Fruit fly (Drosophila melanogaster) whole organism, prepupa: Measurements from ENCODE around the gene RhoU.

Experiments
- Blimp-1 ChIP-seq: fragments of 200-800 bp; sonication (Bioruptor generic); optimal IDR thresholded peaks from 3 replicates; lab custom pipeline; 2017; ENCODE audit warnings: missing biosample characterization, missing genetic modification characterization, mild to moderate bottlenecking, moderate library complexity, missing genetic modification reagents
- CG10631 ChIP-seq: fragments of 200-800 bp; sonication (Bioruptor generic); optimal IDR thresholded peaks from 2 replicates; lab custom pipeline; 2016; ENCODE audit warnings: missing biosample characterization, missing genetic modification characterization
- CG11762 ChIP-seq: fragments of 200-800 bp; sonication (Bioruptor generic); optimal IDR thresholded peaks from 3 replicates; lab custom pipeline; 2016; ENCODE audit warnings: missing biosample characterization, missing genetic modification characterization; ENCODE audit not compliant: insufficient read depth
- CG11902 ChIP-seq: fragments of 200-800 bp; sonication (Bioruptor generic); optimal IDR thresholded peaks from 3 replicates; lab custom pipeline; 2016; ENCODE audit warnings: missing biosample characterization, missing genetic modification characterization
- CG15336 ChIP-seq: fragments of 200-800 bp; sonication (Bioruptor generic); IDR thresholded peaks from 2 replicates; pipeline ENCODE4 v1.3.6; 2022; ENCODE audit warnings: missing biosample characterization, missing genetic modification characterization
- CG1621 ChIP-seq: fragments of 200-800 bp; sonication (Bioruptor generic); optimal IDR thresholded peaks from 3 replicates; lab custom pipeline; 2018; ENCODE audit warnings: missing biosample characterization, mild to moderate bottlenecking, missing genetic modification characterization
- CG16779 ChIP-seq: fragments of 200-800 bp; sonication (Bioruptor generic); optimal IDR thresholded peaks from 3 replicates; lab custom pipeline; 2017; ENCODE audit warnings: missing biosample characterization, mild to moderate bottlenecking, missing genetic modification characterization
- CG3032 ChIP-seq: fragments of 200-800 bp; optimal IDR thresholded peaks from 2 replicates; lab custom pipeline; 2019; ENCODE audit warnings: missing biosample characterization, mild to moderate bottlenecking, missing genetic modification characterization, moderate library complexity
- CG31627 ChIP-seq: fragments of 200-800 bp; sonication (Bioruptor generic); optimal IDR thresholded peaks from 3 replicates; lab custom pipeline; 2016; ENCODE audit warnings: missing biosample characterization, missing genetic modification characterization
- CG32006 ChIP-seq: fragments of 200-800 bp; sonication (Bioruptor generic); optimal IDR thresholded peaks from 3 replicates; lab custom pipeline; 2017; ENCODE audit warnings: missing biosample characterization, mild to moderate bottlenecking, missing genetic modification characterization
- CG34406 ChIP-seq: fragments of 200-800 bp; sonication (Bioruptor generic); optimal IDR thresholded peaks from 3 replicates; lab custom pipeline; 2016; ENCODE audit warnings: missing biosample characterization, missing genetic modification characterization
- CG3919 ChIP-seq: fragments of 200-800 bp; sonication (Bioruptor generic); optimal IDR thresholded peaks from 3 replicates; lab custom pipeline; 2016; ENCODE audit warnings: missing biosample characterization, missing genetic modification characterization
- CG4318 ChIP-seq: fragments of 200-800 bp; sonication (Bioruptor generic); optimal IDR thresholded peaks from 3 replicates; lab custom pipeline; 2017; ENCODE audit warnings: missing biosample characterization, mild to moderate bottlenecking, missing genetic modification characterization
- CG6163 ChIP-seq: fragments of 200-800 bp; sonication (Bioruptor generic); IDR thresholded peaks from 3 replicates; pipeline ENCODE4 v1.3.6; 2022; ENCODE audit warnings: missing biosample characterization, missing genetic modification characterization
- CG6792 ChIP-seq: fragments of 200-800 bp; sonication (Bioruptor generic); optimal IDR thresholded peaks from 3 replicates; lab custom pipeline; 2016; ENCODE audit warnings: missing biosample characterization, missing genetic modification characterization
- CG6808 ChIP-seq: fragments of 200-800 bp; sonication (Bioruptor generic); optimal IDR thresholded peaks from 3 replicates; lab custom pipeline; 2017; ENCODE audit warnings: missing biosample characterization, missing genetic modification characterization, mild to moderate bottlenecking, moderate library complexity, missing genetic modification reagents
- CG7368 ChIP-seq: fragments of 200-800 bp; sonication (Bioruptor generic); optimal IDR thresholded peaks from 3 replicates; lab custom pipeline; 2016; ENCODE audit warnings: missing biosample characterization, missing genetic modification characterization
- Eip75B ChIP-seq: fragments of 200-800 bp; sonication (Bioruptor generic); optimal IDR thresholded peaks from 3 replicates; lab custom pipeline; 2016; ENCODE audit warnings: missing biosample characterization, missing genetic modification characterization
- Eip78C ChIP-seq: fragments of 200-800 bp; sonication (Bioruptor generic); peaks from one replicate; lab custom pipeline; 2016; ENCODE audit warnings: missing biosample characterization, missing genetic modification characterization
- Ets21C ChIP-seq: fragments of 200-800 bp; sonication (Bioruptor generic); optimal IDR thresholded peaks from 3 replicates; lab custom pipeline; 2016; ENCODE audit warnings: missing biosample characterization, missing genetic modification characterization
- Ets96B ChIP-seq: fragments of 200-800 bp; optimal IDR thresholded peaks from 2 replicates; lab custom pipeline; 2019; ENCODE audit warnings: missing biosample characterization, mild to moderate bottlenecking, missing genetic modification characterization, moderate library complexity
- Gug ChIP-seq: fragments of 200-800 bp; sonication (Bioruptor generic); IDR thresholded peaks from 2 replicates; pipeline ENCODE4 v1.3.6; 2022; ENCODE audit warnings: missing biosample characterization, missing genetic modification characterization
- Hr39 ChIP-seq: fragments of 200-800 bp; sonication (Bioruptor generic); optimal IDR thresholded peaks from 2 replicates; lab custom pipeline; 2016; ENCODE audit warnings: missing biosample characterization, missing genetic modification characterization
- Lpt ChIP-seq: fragments of 200-800 bp; sonication (Bioruptor generic); optimal IDR thresholded peaks from 3 replicates; lab custom pipeline; 2016; ENCODE audit warnings: missing biosample characterization, missing genetic modification characterization
- Met ChIP-seq: fragments of 200-800 bp; sonication (Bioruptor generic); optimal IDR thresholded peaks from 3 replicates; lab custom pipeline; 2016; ENCODE audit warnings: missing biosample characterization, missing genetic modification characterization
- OdsH ChIP-seq: fragments of 200-800 bp; sonication (Bioruptor generic); optimal IDR thresholded peaks from 3 replicates; lab custom pipeline; 2016; ENCODE audit warnings: missing biosample characterization, missing genetic modification characterization
- Smox ChIP-seq: fragments of 200-800 bp; sonication (Bioruptor generic); optimal IDR thresholded peaks from 3 replicates; lab custom pipeline; 2016; ENCODE audit warnings: missing biosample characterization, missing genetic modification characterization
- Sox102F ChIP-seq: fragments of 200-800 bp; sonication (Bioruptor generic); optimal IDR thresholded peaks from 2 replicates; lab custom pipeline; 2016; ENCODE audit warnings: missing biosample characterization, mild to moderate bottlenecking, missing genetic modification characterization
- Sox14 ChIP-seq: fragments of 200-800 bp; sonication (Bioruptor generic); optimal IDR thresholded peaks from 3 replicates; lab custom pipeline; 2016; ENCODE audit warnings: missing biosample characterization, missing genetic modification characterization
- achi ChIP-seq: fragments of 200-800 bp; sonication (Bioruptor generic); optimal IDR thresholded peaks from 3 replicates; lab custom pipeline; 2016; ENCODE audit warnings: missing biosample characterization, missing genetic modification characterization
- acj6 ChIP-seq: fragments of 200-800 bp; sonication (Bioruptor generic); optimal IDR thresholded peaks from 3 replicates; lab custom pipeline; 2016; ENCODE audit warnings: missing biosample characterization, missing genetic modification characterization
- cyc ChIP-seq: fragments of 200-800 bp; sonication (Bioruptor generic); optimal IDR thresholded peaks from 3 replicates; lab custom pipeline; 2016; ENCODE audit warnings: missing biosample characterization, missing genetic modification characterization
- dsx ChIP-seq: fragments of 200-800 bp; optimal IDR thresholded peaks from 3 replicates; lab custom pipeline; 2019; ENCODE audit warnings: missing biosample characterization, mild to moderate bottlenecking, missing genetic modification characterization, moderate library complexity; ENCODE audit not compliant: poor library complexity, severe bottlenecking
- esn ChIP-seq: fragments of 200-800 bp; sonication (Bioruptor generic); optimal IDR thresholded peaks from 2 replicates; lab custom pipeline; 2016; ENCODE audit warnings: missing biosample characterization, mild to moderate bottlenecking, missing genetic modification characterization, moderate library complexity
- fd59A ChIP-seq: fragments of 200-800 bp; sonication (Bioruptor generic); optimal IDR thresholded peaks from 2 replicates; lab custom pipeline; 2017; ENCODE audit warnings: missing biosample characterization, mild to moderate bottlenecking, missing genetic modification characterization, missing genetic modification reagents
- lz ChIP-seq: fragments of 200-800 bp; sonication (Bioruptor generic); optimal IDR thresholded peaks from 3 replicates; lab custom pipeline; 2016; ENCODE audit warnings: missing biosample characterization, missing genetic modification characterization
- net ChIP-seq: fragments of 200-800 bp; sonication (Bioruptor generic); optimal IDR thresholded peaks from 3 replicates; lab custom pipeline; 2016; ENCODE audit warnings: missing biosample characterization, missing genetic modification characterization
- pdm3 ChIP-seq: fragments of 200-800 bp; sonication (Bioruptor generic); optimal IDR thresholded peaks from 3 replicates; lab custom pipeline; 2016; ENCODE audit warnings: missing biosample characterization, missing genetic modification characterization
- salr ChIP-seq, 2 experiments: fragments of 200-800 bp; sonication (Bioruptor generic); optimal IDR thresholded peaks; 3 replicates each; lab custom pipeline; 2016 to 2018; ENCODE audit warnings: missing biosample characterization in 2 of 2, missing genetic modification characterization in 2 of 2, mild to moderate bottlenecking in 1 of 2
- spab ChIP-seq: fragments of 200-800 bp; sonication (Bioruptor generic); optimal IDR thresholded peaks from 2 replicates; lab custom pipeline; 2017; ENCODE audit warnings: missing biosample characterization, mild to moderate bottlenecking, missing genetic modification characterization, missing genetic modification reagents
- ss ChIP-seq, 2 experiments: fragments of 200-800 bp; sonication (Bioruptor generic); optimal IDR thresholded peaks; 2 replicates in 1 of 2; 3 replicates in 1 of 2; lab custom pipeline; 2017 to 2018; ENCODE audit warnings: mild to moderate bottlenecking in 2 of 2, missing biosample characterization in 2 of 2, missing genetic modification characterization in 2 of 2, moderate library complexity in 1 of 2
- svp ChIP-seq: fragments of 200-800 bp; sonication (Bioruptor generic); peaks from one replicate; lab custom pipeline; 2016; ENCODE audit warnings: missing biosample characterization, missing genetic modification characterization
- topi ChIP-seq: fragments of 200-800 bp; sonication (Bioruptor generic); optimal IDR thresholded peaks from 3 replicates; lab custom pipeline; 2016; ENCODE audit warnings: missing biosample characterization, missing genetic modification characterization
- vri ChIP-seq: fragments of 200-800 bp; sonication (Bioruptor generic); optimal IDR thresholded peaks from 3 replicates; lab custom pipeline; 2016; ENCODE audit warnings: missing biosample characterization, mild to moderate bottlenecking, missing genetic modification characterization

The RhoU gene

DNA sequence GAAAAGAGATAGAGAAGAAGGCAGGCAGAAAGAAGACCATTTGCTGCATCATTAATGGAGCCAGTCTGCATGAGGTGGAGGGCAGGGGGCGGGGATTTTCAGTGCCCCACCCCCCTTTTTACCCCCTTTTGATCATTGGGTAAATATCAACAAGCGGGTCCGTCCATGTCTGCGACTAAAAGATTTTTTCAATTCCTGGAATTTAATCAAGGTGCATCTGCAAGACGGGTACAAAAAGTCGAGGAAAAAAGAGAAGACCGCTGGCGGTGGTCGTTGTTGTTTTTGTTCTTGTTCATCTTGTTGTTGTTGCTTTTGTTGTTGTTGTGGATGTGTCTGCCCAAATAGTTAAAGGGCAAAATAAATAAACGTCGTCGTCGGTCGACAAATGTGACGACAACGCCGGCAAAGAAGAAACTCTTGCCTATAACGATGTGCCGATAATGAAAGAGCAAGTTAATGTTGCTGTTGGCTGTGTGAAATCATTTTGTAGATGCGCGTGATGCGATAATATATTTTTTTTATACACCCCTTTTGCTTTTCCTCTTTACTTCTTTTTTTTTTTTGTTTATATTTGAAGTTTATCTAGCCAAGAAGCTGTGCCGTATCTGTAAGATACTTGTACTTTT, 29.4 kb downstream of the RhoU start (continued):
- TF ChIP-seq CG11762 = no peak
- no peak for TF ChIP-seq CG3032
- TF ChIP-seq CG10631 = no peak
- no peak for TF ChIP-seq Lpt (GFP tag; lab: Kevin White, UChicago)
- TF ChIP-seq Eip78C (GFP tag; lab: Kevin White, UChicago) = no peak
- TF ChIP-seq CG4318 (GFP tag; lab: Kevin White, UChicago) = no peak
- TF ChIP-seq fd59A (GFP tag; lab: Kevin White, UChicago) = no peak
- no peak for TF ChIP-seq vri (GFP tag; lab: Kevin White, UChicago)
- peak; percentile 1 for TF ChIP-seq CG1621 (tag; lab: Kevin White, UChicago)
- no peak for TF ChIP-seq CG11902 (GFP tag; lab: Kevin White, UChicago)
- no peak for TF ChIP-seq Sox14 (GFP tag; lab: Kevin White, UChicago)
- TF ChIP-seq Sox102F (GFP tag; lab: Kevin White, UChicago) = no peak
- TF ChIP-seq, all 60 proteins: peak for 8

DNA sequence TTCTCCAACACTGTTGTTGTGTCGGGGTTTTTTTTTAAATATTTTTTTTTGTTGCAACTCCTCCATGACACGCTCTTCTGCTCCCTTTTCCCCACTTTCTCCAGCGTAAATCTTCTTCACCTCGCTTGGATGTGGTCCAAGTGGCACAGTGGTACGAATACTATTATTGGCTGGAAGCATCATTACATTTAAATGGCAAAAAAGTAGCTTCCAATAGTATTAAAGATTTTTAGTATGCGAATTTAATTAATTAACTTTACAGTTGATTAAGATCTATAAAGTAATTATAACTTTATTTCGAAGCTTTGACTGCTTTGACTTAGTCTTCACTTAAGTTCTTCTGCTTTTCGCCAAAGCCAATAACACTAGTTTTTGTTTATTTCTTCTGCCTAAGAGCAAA, 32.0 kb downstream of the RhoU start:
- peak; percentile 25 for TF ChIP-seq Ets21C (GFP tag; lab: Kevin White, UChicago)
- peak; percentile 47 for TF ChIP-seq topi (GFP tag; lab: Kevin White, UChicago)
- TF ChIP-seq CG15336 = no peak
- peak; percentile 45 for TF ChIP-seq lz (GFP tag; lab: Kevin White, UChicago)
- TF ChIP-seq cyc (GFP tag; lab: Kevin White, UChicago) = peak; percentile 16
- TF ChIP-seq CG6808 (GFP tag; lab: Kevin White, UChicago) = no peak
- TF ChIP-seq Met = peak; percentile 47
- no peak for TF ChIP-seq CG6792 (GFP tag; lab: Kevin White, UChicago)
- TF ChIP-seq Sox102F (GFP tag; lab: Kevin White, UChicago) = no peak
- peak; percentile 39 for TF ChIP-seq CG34406 (GFP tag; lab: Kevin White, UChicago)
- peak; percentile 21 for TF ChIP-seq Hr39 (GFP tag; lab: Kevin White, UChicago)
- peak; percentile 76 for TF ChIP-seq svp (GFP tag; lab: Kevin White, UChicago)
- peak; percentile 42 for TF ChIP-seq OdsH (GFP tag; lab: Kevin White, UChicago)
- TF ChIP-seq esn = peak; percentile 46
- peak; percentile 45 for TF ChIP-seq acj6 (GFP tag; lab: Kevin White, UChicago)
- TF ChIP-seq salr (GFP tag; optimal IDR thresholded peaks at IDR 0.05; lab: Kevin White, UChicago) = peak in 1 of 2 experiments; percentile 47
- peak; percentile 11 for TF ChIP-seq achi (GFP tag; lab: Kevin White, UChicago)
- TF ChIP-seq net (GFP tag; lab: Kevin White, UChicago) = peak; percentile 3
- peak; percentile 10 for TF ChIP-seq Sox14 (GFP tag; lab: Kevin White, UChicago)
- TF ChIP-seq spab (GFP tag; lab: Kevin White, UChicago) = no peak
- TF ChIP-seq Smox = peak; percentile 49
- peak; percentile 80 for TF ChIP-seq Eip78C (GFP tag; lab: Kevin White, UChicago)
- TF ChIP-seq CG7368 (GFP tag; lab: Kevin White, UChicago) = no peak
- TF ChIP-seq CG3919 (GFP tag; lab: Kevin White, UChicago) = peak; percentile 29
- TF ChIP-seq CG10631 = peak; percentile 19
- peak; percentile 25 for TF ChIP-seq pdm3 (GFP tag; lab: Kevin White, UChicago)
- TF ChIP-seq Eip75B (GFP tag; lab: Kevin White, UChicago) = peak; percentile 14
- TF ChIP-seq CG32006 (GFP tag; lab: Kevin White, UChicago) = peak; percentile 45
- TF ChIP-seq CG31627 (GFP tag; lab: Kevin White, UChicago) = peak; percentile 14
- TF ChIP-seq CG4318 (GFP tag; lab: Kevin White, UChicago) = peak; percentile 0

DNA sequence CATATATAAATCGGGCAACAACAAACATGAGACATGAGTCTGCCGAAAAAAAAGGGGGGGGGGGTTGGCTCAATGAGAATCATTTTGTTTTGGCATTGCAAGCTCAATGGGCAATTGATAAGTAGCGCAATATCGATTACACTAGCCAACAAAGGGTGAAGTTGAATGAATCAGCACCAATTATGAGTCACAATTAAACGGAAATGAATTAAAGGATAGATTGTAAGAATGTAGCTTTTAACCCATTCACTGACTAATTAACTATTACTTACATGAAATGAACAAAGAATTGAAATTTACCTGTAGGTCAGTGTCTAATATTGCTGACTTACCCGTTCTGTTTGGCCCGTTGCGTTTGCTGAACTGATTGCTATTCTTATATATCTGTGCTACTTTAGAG, 39.3 kb downstream of the RhoU start:
- TF ChIP-seq Gug (GFP tag; lab: Robert Waterston, UW) (peak; percentile 53), Blimp-1 (GFP tag; lab: Kevin White, UChicago) (no peak), Smox (peak; percentile 26), ss (GFP tag; optimal IDR thresholded peaks at IDR 0.05; lab: Kevin White, UChicago) (no peak), svp (GFP tag; lab: Kevin White, UChicago) (peak; percentile 73), Sox102F (GFP tag; lab: Kevin White, UChicago) (peak; percentile 1), CG11762 (no peak), lz (GFP tag; lab: Kevin White, UChicago) (peak; percentile 5), dsx (GFP tag; lab: Kevin White, UChicago) (no peak), cyc (GFP tag; lab: Kevin White, UChicago) (peak; percentile 9), CG3919 (GFP tag; lab: Kevin White, UChicago) (peak; percentile 27), salr (GFP tag; optimal IDR thresholded peaks at IDR 0.05; lab: Kevin White, UChicago) (no peak), CG6792 (GFP tag; lab: Kevin White, UChicago) (no peak), CG16779 (tag; lab: Kevin White, UChicago) (no peak), CG32006 (GFP tag; lab: Kevin White, UChicago) (peak; percentile 31), net (GFP tag; lab: Kevin White, UChicago) (peak; percentile 6), Ets96B (peak; percentile 13), CG34406 (GFP tag; lab: Kevin White, UChicago) (no peak), CG4318 (GFP tag; lab: Kevin White, UChicago) (peak; percentile 4), CG6163 (GFP tag; lab: Robert Waterston, UW) (peak; percentile 54; the same call in 2 of the 3 replicates), CG10631 (peak; percentile 14), acj6 (GFP tag; lab: Kevin White, UChicago) (peak; percentile 1)
